Worm (Caenorhabditis elegans): Measurements from ENCODE around the gene ttr-54.

Gene ttr-54

ce11 chrIV:10151439-10151997 lies 4.1 kb upstream of the ttr-54 start, which contains the start of gene copg-1:
Gene copg-1, plus strand, starts transcription at chrIV:10151947.
- no peak for TF ChIP-seq elt-2 (tag; optimal IDR thresholded peaks at IDR 0.05)
- TF ChIP-seq unc-42 (tag; optimal IDR thresholded peaks at IDR 0.05): peak; percentile 84
- peak; percentile 28 for TF ChIP-seq nfya-1 (tag; optimal IDR thresholded peaks at IDR 0.05)
- no peak for TF ChIP-seq madf-2 (tag; optimal IDR thresholded peaks at IDR 0.05)

ce11 chrIV:10153479-10153878 lies 2.1 kb upstream of the ttr-54 start:
- TF ChIP-seq che-1 (tag; optimal IDR thresholded peaks at IDR 0.05): no peak
- no peak for TF ChIP-seq ceh-6 (GFP tag; optimal IDR thresholded peaks at IDR 0.05)
- no peak for TF ChIP-seq ceh-34 (tag; optimal IDR thresholded peaks at IDR 0.05)
- no peak for TF ChIP-seq K09A11.1 (tag; optimal IDR thresholded peaks at IDR 0.05; ENCODE audit: insufficient read depth)
- TF ChIP-seq tbx-7 (tag; optimal IDR thresholded peaks at IDR 0.05): no peak
- TF ChIP-seq ceh-2 (tag; optimal IDR thresholded peaks at IDR 0.05): no peak
- no peak for TF ChIP-seq pha-2 (tag; optimal IDR thresholded peaks at IDR 0.05)
- TF ChIP-seq pag-3 (tag; optimal IDR thresholded peaks at IDR 0.05; ENCODE audit: borderline replicate concordance): no peak
- TF ChIP-seq sox-2 (GFP tag; IDR thresholded peaks at IDR 0.05): no peak
- no peak for TF ChIP-seq ceh-48 (tag; optimal IDR thresholded peaks at IDR 0.05)
- no peak for TF ChIP-seq elt-4 (tag; optimal IDR thresholded peaks at IDR 0.05)
- TF ChIP-seq ceh-31 (tag; optimal IDR thresholded peaks at IDR 0.05): no peak
- TF ChIP-seq pat-9 (tag; optimal IDR thresholded peaks at IDR 0.05): no peak
- TF ChIP-seq pha-4 (tag; optimal IDR thresholded peaks at IDR 0.05): no peak
- TF ChIP-seq ceh-14 (tag; optimal IDR thresholded peaks at IDR 0.05): no peak
- no peak for TF ChIP-seq ceh-19 (GFP tag; optimal IDR thresholded peaks at IDR 0.05)
- no peak for TF ChIP-seq madf-2 (tag; optimal IDR thresholded peaks at IDR 0.05)
- no peak for TF ChIP-seq ceh-45 (GFP tag; IDR thresholded peaks at IDR 0.05)
- TF ChIP-seq ref-2 (tag; optimal IDR thresholded peaks at IDR 0.05): no peak
- TF ChIP-seq sdc-2 (tag; optimal IDR thresholded peaks at IDR 0.05): no peak

ce11 chrIV:10157034-10157433 lies 1.5 kb downstream of the ttr-54 start:
- TF ChIP-seq odd-2 (tag; optimal IDR thresholded peaks at IDR 0.05) (no peak), sox-2 (GFP tag; IDR thresholded peaks at IDR 0.05) (no peak), madf-2 (tag; optimal IDR thresholded peaks at IDR 0.05) (no peak), T23F11.4 (GFP tag; optimal IDR thresholded peaks at IDR 0.05) (no peak), ceh-31 (tag; optimal IDR thresholded peaks at IDR 0.05) (no peak), hlh-30 (tag; optimal IDR thresholded peaks at IDR 0.05; ENCODE audit: insufficient read depth) (no peak), gmeb-2 (tag; optimal IDR thresholded peaks at IDR 0.05) (no peak), unc-55 (GFP tag; optimal IDR thresholded peaks at IDR 0.05) (no peak), pat-9 (tag; optimal IDR thresholded peaks at IDR 0.05) (no peak), hlh-8 (tag; optimal IDR thresholded peaks at IDR 0.05) (no peak), pros-1 (tag; optimal IDR thresholded peaks at IDR 0.05) (no peak), pag-3 (tag; optimal IDR thresholded peaks at IDR 0.05; ENCODE audit: borderline replicate concordance) (no peak), zip-5 (tag; optimal IDR thresholded peaks at IDR 0.05) (no peak), nhr-232 (tag; optimal IDR thresholded peaks at IDR 0.05) (no peak), fkh-6 (tag; optimal IDR thresholded peaks at IDR 0.05) (no peak)

ce11 chrIV:10157489-10158088 lies 2.0 kb downstream of the ttr-54 start, which contains the start of gene ttr-53:
Gene ttr-53, plus strand, starts transcription at chrIV:10158038.
- TF ChIP-seq madf-2 (tag; optimal IDR thresholded peaks at IDR 0.05) (no peak), npax-4 (tag; optimal IDR thresholded peaks at IDR 0.05) (no peak), T23F11.4 (GFP tag; optimal IDR thresholded peaks at IDR 0.05) (no peak), C38D4.7 (GFP tag; optimal IDR thresholded peaks at IDR 0.05) (no peak), ceh-48 (tag; optimal IDR thresholded peaks at IDR 0.05) (no peak), unc-3 (GFP tag; conservative IDR thresholded peaks at IDR 0.05) (no peak), unc-3 (tag; optimal IDR thresholded peaks at IDR 0.05) (no peak), ceh-14 (tag; optimal IDR thresholded peaks at IDR 0.05) (no peak), nfya-1 (tag; optimal IDR thresholded peaks at IDR 0.05) (no peak), unc-55 (GFP tag; optimal IDR thresholded peaks at IDR 0.05) (no peak), sox-4 (tag; optimal IDR thresholded peaks at IDR 0.05) (no peak), ahr-1 (tag; optimal IDR thresholded peaks at IDR 0.05) (no peak), hlh-6 (tag; optimal IDR thresholded peaks at IDR 0.05) (no peak), hlh-30 (tag; optimal IDR thresholded peaks at IDR 0.05; ENCODE audit: insufficient read depth) (no peak)
